Worm (Caenorhabditis elegans) whole organism, young adult: ENCODE results near the gene F15B9.11.
A peak's percentile ranks its signal among the peaks of the same experiment; 100 is the strongest.

Source experiments
- B0261.1 ChIP-seq: sonication (generic microtip); optimal IDR thresholded peaks from 2 replicates; lab custom pipeline; 2016; ENCODE audit warnings: mild to moderate bottlenecking, missing genetic modification characterization, moderate library complexity, missing compliant biosample characterization
- F22D6.2 ChIP-seq: sonication (generic microtip); optimal IDR thresholded peaks from 2 replicates; lab custom pipeline; 2016; ENCODE audit warnings: mild to moderate bottlenecking, missing genetic modification characterization, missing compliant biosample characterization
- F33H1.4 ChIP-seq: fragments of 200-800 bp; sonication (Bioruptor generic); IDR thresholded peaks from 2 replicates; pipeline ENCODE4 v1.3.6; 2022; ENCODE audit warnings: missing genetic modification reagents, missing genetic modification characterization, missing compliant biosample characterization
- F39B2.1 ChIP-seq: fragments of 200-800 bp; sonication (Bioruptor generic); IDR thresholded peaks from 2 replicates; pipeline ENCODE4 v1.3.6; 2022; ENCODE audit warnings: missing genetic modification reagents, missing genetic modification characterization, missing compliant biosample characterization
- K11D2.4 ChIP-seq: fragments of 200-800 bp; sonication (Bioruptor generic); IDR thresholded peaks from 2 replicates; pipeline ENCODE4 v1.3.6; 2022; ENCODE audit warnings: missing genetic modification reagents, missing genetic modification characterization, missing compliant biosample characterization
- T26A5.8 ChIP-seq: sonication (generic microtip); optimal IDR thresholded peaks from 2 replicates; lab custom pipeline; 2016; ENCODE audit warnings: missing genetic modification characterization, missing compliant biosample characterization
- Y79H2A.3 ChIP-seq: fragments of 200-800 bp; sonication (Bioruptor generic); conservative IDR thresholded peaks from 2 replicates; pipeline ENCODE4 v1.3.6; 2022; ENCODE audit warnings: missing genetic modification reagents, missing genetic modification characterization, missing compliant biosample characterization
- ama-1 ChIP-seq, 3 experiments: fragments of 150-350 bp in 1 of 3; sonication (generic microtip) in 2 of 3; optimal IDR thresholded peaks; 2 replicates each; lab custom pipeline; 2014 to 2018; ENCODE audit warnings: missing biosample characterization in 2 of 3, missing genetic modification characterization in 2 of 3, missing genetic modification reagents in 2 of 3
- aptf-3 ChIP-seq: fragments of 200-800 bp; sonication (Bioruptor generic); IDR thresholded peaks from 2 replicates; pipeline ENCODE4 v1.3.6; 2022; ENCODE audit warnings: missing genetic modification characterization, missing compliant biosample characterization
- atf-7 ChIP-seq: sonication (generic microtip); optimal IDR thresholded peaks from 2 replicates; lab custom pipeline; 2017; ENCODE audit warnings: mild to moderate bottlenecking, missing genetic modification characterization, missing compliant biosample characterization
- athp-1 ChIP-seq: sonication (generic microtip); optimal IDR thresholded peaks from 2 replicates; lab custom pipeline; 2017; ENCODE audit warnings: mild to moderate bottlenecking, missing genetic modification characterization, missing compliant biosample characterization
- cebp-1 ChIP-seq, 2 experiments: fragments of 200-800 bp in 1 of 2; sonication (Bioruptor generic) in 1 of 2; sonication (generic microtip) in 1 of 2; IDR thresholded peaks in 1 of 2; optimal IDR thresholded peaks in 1 of 2; 2 replicates each; pipeline versions ENCODE4 v1.3.6 to Lab custom; 2017 to 2022; ENCODE audit warnings: missing compliant biosample characterization in 2 of 2, missing genetic modification characterization in 2 of 2, mild to moderate bottlenecking in 1 of 2, missing genetic modification reagents in 1 of 2, moderate library complexity in 1 of 2
- ceh-40 ChIP-seq: fragments of 200-800 bp; sonication (Bioruptor generic); IDR thresholded peaks from 2 replicates; pipeline ENCODE4 v1.3.6; 2022; ENCODE audit warnings: missing genetic modification characterization, missing compliant biosample characterization
- dpff-1 ChIP-seq: sonication (generic microtip); optimal IDR thresholded peaks from 2 replicates; lab custom pipeline; 2017; ENCODE audit warnings: mild to moderate bottlenecking, missing genetic modification characterization, missing compliant biosample characterization
- ets-4 ChIP-seq: fragments of 200-800 bp; sonication (Bioruptor generic); optimal IDR thresholded peaks from 2 replicates; lab custom pipeline; 2018; ENCODE audit warnings: mild to moderate bottlenecking, missing genetic modification characterization, missing compliant biosample characterization
- fkh-3 ChIP-seq: sonication (generic microtip); optimal IDR thresholded peaks from 2 replicates; lab custom pipeline; 2016; ENCODE audit warnings: mild to moderate bottlenecking, missing genetic modification characterization, missing compliant biosample characterization
- hlh-12 ChIP-seq: sonication (generic microtip); optimal IDR thresholded peaks from 2 replicates; lab custom pipeline; 2016; ENCODE audit warnings: missing genetic modification characterization, missing compliant biosample characterization
- hmg-1.2 ChIP-seq: fragments of 200-800 bp; sonication (Bioruptor generic); IDR thresholded peaks from 2 replicates; pipeline ENCODE4 v1.3.6; 2022; ENCODE audit warnings: missing genetic modification reagents, missing genetic modification characterization, missing compliant biosample characterization
- hrde-1 ChIP-seq: sonication (generic microtip); optimal IDR thresholded peaks from 2 replicates; lab custom pipeline; 2016; ENCODE audit warnings: missing genetic modification characterization, mild to moderate bottlenecking, missing compliant biosample characterization, moderate library complexity, missing genotype, missing genetic modification reagents, borderline replicate concordance
- let-607 ChIP-seq, 2 experiments: fragments of 200-800 bp in 1 of 2; sonication (Bioruptor generic) in 1 of 2; sonication (generic microtip) in 1 of 2; optimal IDR thresholded peaks; 2 replicates each; lab custom pipeline; 2016 to 2018; ENCODE audit warnings: mild to moderate bottlenecking in 2 of 2, missing compliant biosample characterization in 2 of 2, missing genetic modification characterization in 2 of 2, moderate library complexity in 2 of 2, missing genotype in 1 of 2
- lin-35 ChIP-seq, 3 experiments: fragments of 150-350 bp in 2 of 3; sonication (generic microtip) in 1 of 3; optimal IDR thresholded peaks; 2 replicates each; lab custom pipeline; 2014 to 2018; ENCODE audit warnings: missing biosample characterization in 3 of 3, missing genetic modification characterization in 3 of 3, missing genetic modification reagents in 3 of 3
- lsy-27 ChIP-seq: sonication (generic microtip); optimal IDR thresholded peaks from 2 replicates; lab custom pipeline; 2017; ENCODE audit warnings: missing genetic modification characterization, mild to moderate bottlenecking, missing compliant biosample characterization, antibody characterized with exemption, missing genotype, borderline replicate concordance; ENCODE audit not compliant: insufficient read depth
- madf-3 ChIP-seq: fragments of 200-800 bp; sonication (Bioruptor generic); IDR thresholded peaks from 2 replicates; pipeline ENCODE4 v1.3.6; 2022; ENCODE audit warnings: missing genetic modification reagents, missing genetic modification characterization, missing compliant biosample characterization
- mxl-1 ChIP-seq: sonication (generic microtip); optimal IDR thresholded peaks from 2 replicates; lab custom pipeline; 2016; ENCODE audit warnings: missing genetic modification characterization, missing compliant biosample characterization
- nhr-179 ChIP-seq: sonication (generic microtip); optimal IDR thresholded peaks from 2 replicates; lab custom pipeline; 2016; ENCODE audit warnings: mild to moderate bottlenecking, missing genetic modification characterization, missing compliant biosample characterization
- nhr-80 ChIP-seq: sonication (generic microtip); optimal IDR thresholded peaks from 2 replicates; lab custom pipeline; 2016; ENCODE audit warnings: missing genetic modification characterization, missing compliant biosample characterization
- nhr-90 ChIP-seq: sonication (generic microtip); optimal IDR thresholded peaks from 2 replicates; lab custom pipeline; 2016; ENCODE audit warnings: missing genotype, mild to moderate bottlenecking, missing genetic modification characterization, missing compliant biosample characterization
- repo-1 ChIP-seq: sonication (generic microtip); optimal IDR thresholded peaks from 2 replicates; lab custom pipeline; 2017; ENCODE audit warnings: mild to moderate bottlenecking, missing genetic modification characterization, missing compliant biosample characterization
- sdz-38 ChIP-seq: sonication (generic microtip); optimal IDR thresholded peaks from 2 replicates; lab custom pipeline; 2016; ENCODE audit warnings: missing genotype, missing genetic modification characterization, missing compliant biosample characterization
- somi-1 ChIP-seq: fragments of 200-800 bp; sonication (Bioruptor generic); optimal IDR thresholded peaks from 2 replicates; lab custom pipeline; 2018; ENCODE audit warnings: mild to moderate bottlenecking, missing genetic modification characterization, missing compliant biosample characterization
- tbp1 ChIP-seq: fragments of 200-800 bp; sonication (Bioruptor generic); optimal IDR thresholded peaks from 2 replicates; lab custom pipeline; 2018; ENCODE audit warnings: mild to moderate bottlenecking, missing genetic modification characterization, missing compliant biosample characterization
- unc-62 ChIP-seq: fragments of 150-350 bp; optimal IDR thresholded peaks from 2 replicates; lab custom pipeline; 2014; ENCODE audit warnings: missing biosample characterization, missing genetic modification reagents, missing genetic modification characterization
- zim-3 ChIP-seq: sonication (generic microtip); optimal IDR thresholded peaks from 2 replicates; lab custom pipeline; 2017; ENCODE audit warnings: mild to moderate bottlenecking, missing genetic modification characterization, moderate library complexity, missing compliant biosample characterization
- ztf-28 ChIP-seq: fragments of 200-800 bp; sonication (Bioruptor generic); IDR thresholded peaks from 2 replicates; pipeline ENCODE4 v1.3.6; 2022; ENCODE audit warnings: missing genetic modification reagents, missing genetic modification characterization, missing compliant biosample characterization
- ztf-3 ChIP-seq: fragments of 200-800 bp; sonication (Bioruptor generic); optimal IDR thresholded peaks from 2 replicates; lab custom pipeline; 2018; ENCODE audit warnings: mild to moderate bottlenecking, missing genetic modification characterization, missing compliant biosample characterization

Gene F15B9.11

DNA sequence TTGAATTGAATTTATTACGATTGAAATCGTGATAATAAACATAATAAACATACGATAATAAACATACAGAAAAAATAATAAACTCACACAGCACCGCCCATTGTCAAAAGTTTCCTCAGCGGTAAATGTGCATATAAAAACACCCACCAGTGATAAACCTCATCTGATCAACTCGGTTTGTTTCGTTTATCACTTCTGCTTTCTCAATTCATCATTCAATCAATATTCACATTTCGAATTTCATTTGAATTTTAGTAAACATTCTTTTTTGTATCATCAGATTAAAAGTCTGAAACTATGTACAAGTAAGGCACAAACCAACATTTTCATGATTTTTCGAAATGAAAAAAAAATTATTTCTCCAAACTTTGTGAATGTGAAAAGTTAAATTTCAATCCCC lies 20.5 kb upstream of the F15B9.11 start, which contains the start of gene try-10:
try-10 (minus strand) TSS at position 101 of the 400 bp plus-strand sequence.
- no peak for TF ChIP-seq F33H1.4
- TF ChIP-seq fkh-3: no peak
- no peak for TF ChIP-seq somi-1 (GFP tag; lab: Kevin White, UChicago)
- no peak for TF ChIP-seq zim-3 (tag; lab: Kevin White, UChicago)
- no peak for TF ChIP-seq T26A5.8 (tag; lab: Kevin White, UChicago)
- no peak for TF ChIP-seq ztf-3 (GFP tag; lab: Kevin White, UChicago)
- TF ChIP-seq repo-1 (tag; lab: Kevin White, UChicago): no peak
- TF ChIP-seq K11D2.4 (GFP tag; lab: Robert Waterston, UW): no peak
- TF ChIP-seq lin-35 (GFP tag; optimal IDR thresholded peaks at IDR 0.05; lab: Kevin White, UChicago): no peak
- no peak for TF ChIP-seq nhr-179
- TF ChIP-seq dpff-1: no peak
- TF ChIP-seq, all 124 proteins: peak for 0

DNA sequence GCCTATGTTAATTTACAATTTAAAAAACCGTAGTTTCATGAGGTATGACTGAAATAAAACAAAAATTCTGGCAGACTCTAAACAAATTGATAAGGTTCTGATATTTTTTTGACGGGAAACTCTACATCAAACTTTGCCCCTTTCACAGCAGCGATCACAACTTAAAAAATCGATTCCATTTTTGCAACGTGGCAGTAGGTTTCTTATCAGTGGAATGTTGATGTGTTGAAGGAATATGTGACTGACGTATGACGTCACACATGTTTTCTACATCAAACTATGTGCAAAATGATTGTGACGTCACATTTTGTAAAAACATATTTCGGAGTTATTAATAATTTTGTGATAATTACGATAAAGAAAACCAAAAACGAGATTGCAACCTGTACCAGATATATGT lies 19.2 kb upstream of the F15B9.11 start:
- TF ChIP-seq athp-1 (tag; lab: Kevin White, UChicago) (no peak), F39B2.1 (GFP tag; lab: Robert Waterston, UW) (no peak), nhr-179 (no peak), tbp1 (peak; percentile 1), nhr-80 (tag; lab: Kevin White, UChicago) (peak; percentile 69), lin-35 (GFP tag; optimal IDR thresholded peaks at IDR 0.05; lab: Kevin White, UChicago) (no peak), B0261.1 (tag; lab: Kevin White, UChicago) (no peak), nhr-90 (tag; lab: Kevin White, UChicago) (no peak), madf-3 (GFP tag; lab: Robert Waterston, UW) (no peak), lsy-27 (tag; lab: Kevin White, UChicago) (no peak), mxl-1 (tag; lab: Kevin White, UChicago) (no peak), let-607 (tag; optimal IDR thresholded peaks at IDR 0.05; lab: Kevin White, UChicago) (peak; percentile 58 to 92), repo-1 (tag; lab: Kevin White, UChicago) (no peak), Y79H2A.3 (no peak), ama-1 (optimal IDR thresholded peaks at IDR 0.05; lab: Kevin White, UChicago) (no peak), ama-1 (GFP tag; optimal IDR thresholded peaks at IDR 0.05; lab: Kevin White, UChicago) (no peak), unc-62 (GFP tag; lab: Kevin White, UChicago) (peak; percentile 22), aptf-3 (no peak), hrde-1 (tag; lab: Kevin White, UChicago) (no peak), ets-4 (GFP tag; lab: Kevin White, UChicago) (no peak), cebp-1 (GFP tag; IDR thresholded peaks at IDR 0.05; lab: Robert Waterston, UW) (no peak), cebp-1 (tag; optimal IDR thresholded peaks at IDR 0.05; lab: Kevin White, UChicago) (peak; percentile 23), sdz-38 (tag; lab: Kevin White, UChicago) (no peak), ceh-40 (no peak), atf-7 (tag; lab: Kevin White, UChicago) (peak; percentile 87), hlh-12 (tag; lab: Kevin White, UChicago) (no peak), F22D6.2 (no peak), ztf-28 (GFP tag; lab: Robert Waterston, UW) (no peak)

- peak; percentile 13 for TF ChIP-seq nhr-80 (tag; lab: Kevin White, UChicago)
- peak; percentile 54; the same call in 1 of the 2 replicates for TF ChIP-seq hmg-1.2 (GFP tag; lab: Robert Waterston, UW)
- no peak for TF ChIP-seq aptf-3
Observed at ce11 chrV:13009843-13010242, 17.1 kb upstream of the F15B9.11 start.
